Worm (Caenorhabditis elegans) whole organism, young adult: ENCODE measurements around the gene F18A1.1.

Experiments used
- B0019.2 ChIP-seq: fragments of 200-800 bp; sonication (Bioruptor generic); conservative IDR thresholded peaks from 2 replicates; pipeline ENCODE4 v1.3.6; 2022; ENCODE audit warnings: missing genetic modification reagents, missing genetic modification characterization, missing compliant biosample characterization
- F39B2.1 ChIP-seq: fragments of 200-800 bp; sonication (Bioruptor generic); IDR thresholded peaks from 2 replicates; pipeline ENCODE4 v1.3.6; 2022; ENCODE audit warnings: missing genetic modification reagents, missing genetic modification characterization, missing compliant biosample characterization
- F49E8.2 ChIP-seq: sonication (generic microtip); optimal IDR thresholded peaks from 3 replicates; lab custom pipeline; 2017; ENCODE audit warnings: missing genetic modification characterization, mild to moderate bottlenecking, missing compliant biosample characterization, antibody characterized with exemption, moderate library complexity; ENCODE audit not compliant: insufficient read depth
- F55B11.4 ChIP-seq: sonication (generic microtip); optimal IDR thresholded peaks from 2 replicates; lab custom pipeline; 2016; ENCODE audit warnings: missing compliant biosample characterization, missing genetic modification characterization, borderline replicate concordance; ENCODE audit not compliant: insufficient read depth
- F57A8.1 ChIP-seq: fragments of 200-800 bp; sonication (Bioruptor generic); optimal IDR thresholded peaks from 2 replicates; lab custom pipeline; 2018; ENCODE audit warnings: mild to moderate bottlenecking, missing genetic modification characterization, moderate library complexity, missing compliant biosample characterization
- K12H6.12 ChIP-seq: fragments of 200-800 bp; sonication (Bioruptor generic); optimal IDR thresholded peaks from 2 replicates; lab custom pipeline; 2018; ENCODE audit warnings: mild to moderate bottlenecking, missing genetic modification characterization, missing compliant biosample characterization
- atf-7 ChIP-seq: sonication (generic microtip); optimal IDR thresholded peaks from 2 replicates; lab custom pipeline; 2017; ENCODE audit warnings: mild to moderate bottlenecking, missing genetic modification characterization, missing compliant biosample characterization
- athp-1 ChIP-seq: sonication (generic microtip); optimal IDR thresholded peaks from 2 replicates; lab custom pipeline; 2017; ENCODE audit warnings: mild to moderate bottlenecking, missing genetic modification characterization, missing compliant biosample characterization
- attf-5 ChIP-seq: fragments of 200-800 bp; sonication (Bioruptor generic); optimal IDR thresholded peaks from 2 replicates; lab custom pipeline; 2018; ENCODE audit warnings: mild to moderate bottlenecking, missing genetic modification characterization, missing compliant biosample characterization
- cebp-1 ChIP-seq, 2 experiments: fragments of 200-800 bp in 1 of 2; sonication (Bioruptor generic) in 1 of 2; sonication (generic microtip) in 1 of 2; IDR thresholded peaks in 1 of 2; optimal IDR thresholded peaks in 1 of 2; 2 replicates each; pipeline versions ENCODE4 v1.3.6 to Lab custom; 2017 to 2022; ENCODE audit warnings: missing compliant biosample characterization in 2 of 2, missing genetic modification characterization in 2 of 2, mild to moderate bottlenecking in 1 of 2, missing genetic modification reagents in 1 of 2, moderate library complexity in 1 of 2
- ceh-27 ChIP-seq: fragments of 200-800 bp; sonication (Bioruptor generic); optimal IDR thresholded peaks from 2 replicates; lab custom pipeline; 2018; ENCODE audit warnings: mild to moderate bottlenecking, missing genetic modification characterization, moderate library complexity, missing compliant biosample characterization
- dox-1 ChIP-seq: fragments of 200-800 bp; sonication (Bioruptor generic); IDR thresholded peaks from 2 replicates; pipeline ENCODE4 v1.3.6; 2022; ENCODE audit warnings: missing genetic modification reagents, missing genetic modification characterization, missing compliant biosample characterization
- dpff-1 ChIP-seq: sonication (generic microtip); optimal IDR thresholded peaks from 2 replicates; lab custom pipeline; 2017; ENCODE audit warnings: mild to moderate bottlenecking, missing genetic modification characterization, missing compliant biosample characterization
- egrh-3 ChIP-seq: fragments of 200-800 bp; sonication (Bioruptor generic); IDR thresholded peaks from 2 replicates; pipeline ENCODE4 v1.3.6; 2022; ENCODE audit warnings: missing genetic modification reagents, missing genetic modification characterization, missing compliant biosample characterization
- ekl-4 ChIP-seq: fragments of 200-800 bp; sonication (Bioruptor generic); IDR thresholded peaks from 2 replicates; pipeline ENCODE4 v1.3.6; 2022; ENCODE audit warnings: missing genetic modification reagents, missing genetic modification characterization, missing compliant biosample characterization
- ets-4 ChIP-seq: fragments of 200-800 bp; sonication (Bioruptor generic); optimal IDR thresholded peaks from 2 replicates; lab custom pipeline; 2018; ENCODE audit warnings: mild to moderate bottlenecking, missing genetic modification characterization, missing compliant biosample characterization
- gei-17 ChIP-seq: fragments of 200-800 bp; sonication (Bioruptor generic); optimal IDR thresholded peaks from 2 replicates; lab custom pipeline; 2018; ENCODE audit warnings: mild to moderate bottlenecking, missing genetic modification characterization, missing compliant biosample characterization
- hmg-1.2 ChIP-seq: fragments of 200-800 bp; sonication (Bioruptor generic); IDR thresholded peaks from 2 replicates; pipeline ENCODE4 v1.3.6; 2022; ENCODE audit warnings: missing genetic modification reagents, missing genetic modification characterization, missing compliant biosample characterization
- lin-35 ChIP-seq, 3 experiments: fragments of 150-350 bp in 2 of 3; sonication (generic microtip) in 1 of 3; optimal IDR thresholded peaks; 2 replicates each; lab custom pipeline; 2014 to 2018; ENCODE audit warnings: missing biosample characterization in 3 of 3, missing genetic modification characterization in 3 of 3, missing genetic modification reagents in 3 of 3
- lin-40 ChIP-seq: sonication (generic microtip); optimal IDR thresholded peaks from 2 replicates; lab custom pipeline; 2016; ENCODE audit warnings: missing genetic modification characterization, mild to moderate bottlenecking, missing compliant biosample characterization, missing genotype, missing genetic modification reagents
- lir-1 ChIP-seq: fragments of 200-800 bp; sonication (Bioruptor generic); conservative IDR thresholded peaks from 2 replicates; pipeline ENCODE4 v1.3.6; 2022; ENCODE audit warnings: missing genetic modification reagents, missing genetic modification characterization, missing compliant biosample characterization
- mcd-1 ChIP-seq: fragments of 200-800 bp; sonication (Bioruptor generic); IDR thresholded peaks from 2 replicates; pipeline ENCODE4 v1.3.6; 2022; ENCODE audit warnings: missing genetic modification reagents, missing genetic modification characterization, missing compliant biosample characterization
- nfya-2 ChIP-seq: fragments of 200-800 bp; sonication (Bioruptor generic); IDR thresholded peaks from 2 replicates; pipeline ENCODE4 v1.3.6; 2022; ENCODE audit warnings: missing genetic modification reagents, missing genetic modification characterization, missing compliant biosample characterization
- nhr-80 ChIP-seq: sonication (generic microtip); optimal IDR thresholded peaks from 2 replicates; lab custom pipeline; 2016; ENCODE audit warnings: missing genetic modification characterization, missing compliant biosample characterization
- nhr-90 ChIP-seq: sonication (generic microtip); optimal IDR thresholded peaks from 2 replicates; lab custom pipeline; 2016; ENCODE audit warnings: missing genotype, mild to moderate bottlenecking, missing genetic modification characterization, missing compliant biosample characterization
- rcor-1 ChIP-seq: fragments of 200-800 bp; sonication (Bioruptor generic); IDR thresholded peaks from 2 replicates; pipeline ENCODE4 v1.3.6; 2022; ENCODE audit warnings: missing genetic modification reagents, missing genetic modification characterization, missing compliant biosample characterization
- rec-8 ChIP-seq, 2 experiments: sonication (generic microtip); optimal IDR thresholded peaks; 2 replicates each; lab custom pipeline; 2016; ENCODE audit warnings: mild to moderate bottlenecking in 2 of 2, missing genetic modification characterization in 2 of 2, missing genetic modification reagents in 2 of 2, missing genotype in 2 of 2, missing biosample characterization in 1 of 2, missing compliant biosample characterization in 1 of 2, moderate library complexity in 1 of 2
- rpc-1 ChIP-seq, 2 experiments: fragments of 150-350 bp in 1 of 2; sonication (generic microtip) in 1 of 2; optimal IDR thresholded peaks; 2 replicates each; lab custom pipeline; 2014 to 2018; ENCODE audit warnings: missing biosample characterization in 1 of 2, missing genetic modification characterization in 1 of 2, missing genetic modification reagents in 1 of 2, missing genotype in 1 of 2
- snpc-4 ChIP-seq, 5 experiments: fragments of 150-350 bp in 1 of 5; sonication (generic microtip) in 4 of 5; optimal IDR thresholded peaks; 2 replicates each; lab custom pipeline; 2014 to 2018; ENCODE audit warnings: missing genetic modification characterization in 5 of 5, missing biosample characterization in 3 of 5, antibody characterized with exemption in 2 of 5, mild to moderate bottlenecking in 2 of 5, missing compliant biosample characterization in 2 of 5, missing genotype in 2 of 5, moderate library complexity in 2 of 5, missing genetic modification reagents in 1 of 5
- zfh-2 ChIP-seq: fragments of 200-800 bp; sonication (Bioruptor generic); conservative IDR thresholded peaks from 2 replicates; pipeline ENCODE4 v1.3.6; 2022; ENCODE audit warnings: missing genetic modification reagents, missing genetic modification characterization, missing compliant biosample characterization
- ztf-22 ChIP-seq: fragments of 200-800 bp; sonication (Bioruptor generic); optimal IDR thresholded peaks from 2 replicates; lab custom pipeline; 2018; ENCODE audit warnings: mild to moderate bottlenecking, missing genetic modification characterization, moderate library complexity, missing compliant biosample characterization
- ztf-28 ChIP-seq: fragments of 200-800 bp; sonication (Bioruptor generic); IDR thresholded peaks from 2 replicates; pipeline ENCODE4 v1.3.6; 2022; ENCODE audit warnings: missing genetic modification reagents, missing genetic modification characterization, missing compliant biosample characterization

Gene F18A1.1

DNA sequence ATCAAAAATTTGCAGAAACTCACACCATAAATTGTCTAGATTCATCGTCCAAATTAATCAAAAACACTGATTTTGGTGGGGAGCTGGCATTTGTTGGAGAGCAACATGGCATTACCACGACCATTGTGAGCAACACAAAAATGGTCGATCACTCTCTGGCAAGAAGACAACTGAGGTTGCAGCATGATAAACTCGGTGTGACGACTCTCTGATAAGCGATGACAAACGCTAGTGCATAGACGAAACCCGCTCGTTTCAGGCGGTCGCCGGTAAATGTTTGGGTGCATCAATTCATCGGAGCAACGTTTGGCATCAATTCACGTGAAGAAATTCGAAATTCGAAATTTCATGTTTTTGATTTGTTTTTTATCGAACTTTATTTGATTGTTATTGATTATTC, 45.7 kb upstream of the F18A1.1 start:
- TF ChIP-seq F55B11.4 (tag; lab: Kevin White, UChicago) (no peak), cebp-1 (GFP tag; IDR thresholded peaks at IDR 0.05; lab: Robert Waterston, UW) (no peak), cebp-1 (tag; optimal IDR thresholded peaks at IDR 0.05; lab: Kevin White, UChicago) (peak; percentile 6), ets-4 (GFP tag; lab: Kevin White, UChicago) (peak; percentile 31), ztf-28 (0 out of 2 replicates have a peak, but pooled peaks have one; percentile 24), nhr-80 (tag; lab: Kevin White, UChicago) (peak; percentile 94), atf-7 (peak; percentile 31), athp-1 (tag; lab: Kevin White, UChicago) (no peak), dox-1 (GFP tag; lab: Robert Waterston, UW) (peak; percentile 47)

DNA sequence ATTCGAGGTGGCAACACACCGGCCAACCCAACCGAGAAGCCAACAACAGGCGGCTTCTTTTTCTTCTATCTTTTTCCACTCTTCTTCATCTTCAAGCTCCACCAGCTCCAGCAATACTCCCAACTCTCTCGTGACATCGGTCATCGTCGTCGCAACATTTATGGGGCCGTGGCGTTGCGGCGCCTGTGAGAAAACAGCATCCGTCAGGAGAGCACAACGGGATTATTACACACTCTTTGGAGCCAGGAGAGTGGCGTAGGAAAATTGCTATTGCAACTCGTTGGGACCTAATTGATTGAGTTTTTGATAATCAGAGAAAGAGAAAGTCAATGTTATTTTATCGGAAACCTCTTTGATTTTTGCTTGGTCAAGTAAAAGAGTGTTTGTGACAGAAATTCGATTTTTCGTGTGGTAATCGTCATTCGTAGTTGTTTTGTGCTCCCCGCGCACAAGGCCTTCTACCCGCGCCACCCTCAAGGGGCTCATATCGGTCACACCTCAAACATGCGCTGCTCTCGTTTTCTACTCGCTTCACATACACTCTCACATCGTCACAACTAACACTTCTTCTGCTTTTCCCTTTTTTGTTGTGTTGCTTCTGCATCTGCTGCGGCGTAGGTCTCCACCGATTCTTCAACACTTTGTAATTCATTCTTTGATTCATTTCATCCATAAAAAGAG, 44.4 kb upstream of the F18A1.1 start:
- TF ChIP-seq nfya-2 (GFP tag; lab: Robert Waterston, UW) (no peak), lin-35 (GFP tag; optimal IDR thresholded peaks at IDR 0.05; lab: Kevin White, UChicago) (no peak), ztf-28 (peak; percentile 42; the same call in 1 of the 2 replicates), nhr-90 (tag; lab: Kevin White, UChicago) (no peak), B0019.2 (no peak), zfh-2 (GFP tag; lab: Robert Waterston, UW) (0 out of 2 replicates have a peak, but pooled peaks have one; percentile 26), ztf-22 (GFP tag; lab: Kevin White, UChicago) (no peak), F57A8.1 (no peak), rpc-1 (optimal IDR thresholded peaks at IDR 0.05; lab: Kevin White, UChicago) (no peak), rpc-1 (tag; optimal IDR thresholded peaks at IDR 0.05; lab: Kevin White, UChicago) (no peak), ekl-4 (GFP tag; lab: Robert Waterston, UW) (no peak), gei-17 (no peak), lir-1 (GFP tag; lab: Robert Waterston, UW) (no peak)

DNA sequence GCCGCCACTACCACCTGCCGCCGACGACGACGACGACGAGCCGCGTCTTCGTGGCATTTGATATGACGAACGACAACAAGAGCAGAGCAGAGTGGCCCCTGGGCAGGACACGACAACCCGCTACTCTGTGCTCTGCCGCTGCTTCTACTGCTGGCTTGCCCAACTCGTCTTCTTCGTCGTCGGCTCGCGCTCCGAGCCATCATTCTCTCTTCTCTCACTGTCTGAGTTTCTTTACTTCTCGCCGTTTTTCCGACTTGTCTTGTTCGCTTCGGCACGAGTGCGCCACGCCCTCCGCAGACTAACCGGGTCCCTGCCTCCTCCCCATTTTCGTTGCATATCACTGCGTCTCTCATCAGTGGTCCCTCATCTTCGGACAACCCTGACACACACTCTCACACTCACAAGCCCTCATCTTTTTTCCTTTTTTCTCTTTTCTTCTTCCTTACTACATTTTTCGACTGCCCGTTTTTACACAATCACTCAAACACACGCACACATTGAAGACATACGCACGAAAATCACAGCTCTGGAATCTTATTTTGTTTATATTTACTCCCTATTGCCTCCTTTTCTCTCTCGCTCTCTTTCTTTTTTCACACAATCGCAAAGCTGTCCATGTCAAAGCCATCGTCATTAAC, 42.6 kb upstream of the F18A1.1 start:
- TF ChIP-seq dox-1 (GFP tag; lab: Robert Waterston, UW): 0 out of 2 replicates have a peak, but pooled peaks have one; percentile 14
- TF ChIP-seq K12H6.12: peak; percentile 60
- TF ChIP-seq snpc-4 (GFP tag; optimal IDR thresholded peaks at IDR 0.05; lab: Kevin White, UChicago): no peak
- TF ChIP-seq snpc-4 (tag; optimal IDR thresholded peaks at IDR 0.05; lab: Kevin White, UChicago): peak in 1 of 4 experiments; percentile 10
- no peak for TF ChIP-seq cebp-1 (GFP tag; IDR thresholded peaks at IDR 0.05; lab: Robert Waterston, UW)
- peak; percentile 58 for TF ChIP-seq cebp-1 (tag; optimal IDR thresholded peaks at IDR 0.05; lab: Kevin White, UChicago)
- no peak for TF ChIP-seq dpff-1 (tag; lab: Kevin White, UChicago)
- peak; percentile 32 for TF ChIP-seq lin-40
- peak; percentile 37 for TF ChIP-seq attf-5
- TF ChIP-seq ceh-27 (GFP tag; lab: Kevin White, UChicago): peak; percentile 43
- TF ChIP-seq egrh-3 (GFP tag; lab: Robert Waterston, UW): peak; percentile 84
- TF ChIP-seq rcor-1 (GFP tag; lab: Robert Waterston, UW): peak; percentile 35; the same call in 1 of the 2 replicates
- TF ChIP-seq hmg-1.2 (GFP tag; lab: Robert Waterston, UW): peak; percentile 38; the same call in 1 of the 2 replicates
- TF ChIP-seq F49E8.2: no peak
- peak; percentile 93 for TF ChIP-seq zfh-2 (GFP tag; lab: Robert Waterston, UW)
- TF ChIP-seq lin-35 (GFP tag; optimal IDR thresholded peaks at IDR 0.05; lab: Kevin White, UChicago): peak in 1 of 3 experiments; percentile 46
- TF ChIP-seq rec-8 (tag; optimal IDR thresholded peaks at IDR 0.05; lab: Kevin White, UChicago): no peak
- 0 out of 2 replicates have a peak, but pooled peaks have one; percentile 27 for TF ChIP-seq mcd-1
- no peak for TF ChIP-seq F39B2.1 (GFP tag; lab: Robert Waterston, UW)
